Worm (Caenorhabditis elegans) whole organism, L4 larva: ENCODE data around the gene col-181.
A peak's percentile ranks its signal among the peaks of the same experiment; 100 is the strongest.

ENCODE experiments used
- Y48G9A.11 ChIP-seq: fragments of 200-800 bp; sonication (Bioruptor generic); IDR thresholded peaks from 2 replicates; pipeline ENCODE4 v1.3.6; 2022; ENCODE audit warnings: missing genetic modification reagents, missing genetic modification characterization, missing compliant biosample characterization
- ZK546.5 ChIP-seq, 2 experiments: sonication (generic microtip); optimal IDR thresholded peaks; 2 replicates each; lab custom pipeline; 2017; ENCODE audit warnings: missing biosample characterization in 2 of 2, missing genetic modification characterization in 2 of 2
- aha-1 ChIP-seq: fragments of 150-350 bp; peaks from one replicate; lab custom pipeline; 2014; ENCODE audit warnings: missing biosample characterization, missing genetic modification characterization
- attf-4 ChIP-seq: sonication (generic microtip); optimal IDR thresholded peaks from 3 replicates; lab custom pipeline; 2017; ENCODE audit warnings: missing biosample characterization, missing genetic modification characterization
- cey-2 ChIP-seq: sonication (generic microtip); optimal IDR thresholded peaks from 3 replicates; lab custom pipeline; 2017; ENCODE audit warnings: missing genetic modification characterization, mild to moderate bottlenecking, missing compliant biosample characterization, antibody characterized with exemption, borderline replicate concordance; ENCODE audit not compliant: insufficient read depth
- daf-16 ChIP-seq, 3 experiments: sonication (generic microtip); optimal IDR thresholded peaks; 2 replicates each; lab custom pipeline; 2016 to 2017; ENCODE audit warnings: missing genetic modification characterization in 3 of 3, missing genetic modification reagents in 3 of 3, mild to moderate bottlenecking in 2 of 3, missing compliant biosample characterization in 2 of 3, missing biosample characterization in 1 of 3, moderate library complexity in 1 of 3
- dmd-6 ChIP-seq: fragments of 200-800 bp; sonication (Bioruptor generic); IDR thresholded peaks from 2 replicates; pipeline ENCODE4 v1.3.6; 2022; ENCODE audit warnings: missing genetic modification reagents, missing genetic modification characterization, missing compliant biosample characterization
- dve-1 ChIP-seq: sonication (generic microtip); optimal IDR thresholded peaks from 2 replicates; lab custom pipeline; 2017; ENCODE audit warnings: antibody characterized with exemption, mild to moderate bottlenecking, missing genetic modification characterization, missing compliant biosample characterization; ENCODE audit not compliant: insufficient read depth
- hlh-11 ChIP-seq: fragments of 200-800 bp; sonication (Bioruptor generic); optimal IDR thresholded peaks from 2 replicates; lab custom pipeline; 2018; ENCODE audit warnings: mild to moderate bottlenecking, missing genetic modification characterization, missing compliant biosample characterization
- hlh-30 ChIP-seq: sonication (generic microtip); optimal IDR thresholded peaks from 2 replicates; lab custom pipeline; 2017; ENCODE audit warnings: antibody characterized with exemption, mild to moderate bottlenecking, missing genetic modification characterization, missing compliant biosample characterization; ENCODE audit not compliant: insufficient read depth
- madf-9 ChIP-seq: fragments of 200-800 bp; sonication (Bioruptor generic); conservative IDR thresholded peaks from 2 replicates; pipeline ENCODE4 v1.3.6; 2022; ENCODE audit warnings: missing genetic modification reagents, missing genetic modification characterization, missing compliant biosample characterization
- mep-1 ChIP-seq: fragments of 150-350 bp; sonication (generic microtip); optimal IDR thresholded peaks from 3 replicates; lab custom pipeline; 2014; ENCODE audit warnings: missing biosample characterization, missing genetic modification characterization
- mes-2 ChIP-seq: sonication (generic microtip); optimal IDR thresholded peaks from 2 replicates; lab custom pipeline; 2016; ENCODE audit warnings: missing genotype, mild to moderate bottlenecking, missing genetic modification characterization, missing compliant biosample characterization; ENCODE audit not compliant: poor library complexity, severe bottlenecking
- mxl-2 ChIP-seq: fragments of 200-800 bp; sonication (Bioruptor generic); conservative IDR thresholded peaks from 2 replicates; pipeline ENCODE4 v1.3.6; 2022; ENCODE audit warnings: missing genetic modification reagents, missing genetic modification characterization, missing compliant biosample characterization
- nhr-11 ChIP-seq: fragments of 150-350 bp; optimal IDR thresholded peaks from 2 replicates; lab custom pipeline; 2014; ENCODE audit warnings: missing biosample characterization, missing genetic modification characterization
- nhr-28 ChIP-seq: fragments of 150-350 bp; optimal IDR thresholded peaks from 2 replicates; lab custom pipeline; 2014; ENCODE audit warnings: missing biosample characterization, missing genetic modification characterization
- nhr-42 ChIP-seq: fragments of 200-800 bp; sonication (Bioruptor generic); IDR thresholded peaks from 2 replicates; pipeline ENCODE4 v1.3.6; 2022; ENCODE audit warnings: missing genetic modification characterization, missing compliant biosample characterization
- nhr-76 ChIP-seq: fragments of 150-350 bp; optimal IDR thresholded peaks from 2 replicates; lab custom pipeline; 2014; ENCODE audit warnings: missing biosample characterization, missing genetic modification characterization
- pha-4 ChIP-seq, 2 experiments: fragments of 150-350 bp in 1 of 2; fragments of 200-800 bp in 1 of 2; sonication (Bioruptor generic) in 1 of 2; IDR thresholded peaks in 1 of 2; optimal IDR thresholded peaks in 1 of 2; 2 replicates each; pipeline versions ENCODE4 v1.3.6 to Lab custom; 2014 to 2022; ENCODE audit warnings: missing genetic modification characterization in 2 of 2, missing genetic modification reagents in 2 of 2, missing biosample characterization in 1 of 2, missing compliant biosample characterization in 1 of 2
- pqm-1 ChIP-seq: sonication (generic microtip); optimal IDR thresholded peaks from 2 replicates; lab custom pipeline; 2017; ENCODE audit warnings: missing biosample characterization, missing genetic modification characterization
- snpc-1.2 ChIP-seq: fragments of 200-800 bp; sonication (Bioruptor generic); IDR thresholded peaks from 2 replicates; pipeline ENCODE4 v1.3.6; 2022; ENCODE audit warnings: missing genetic modification reagents, missing genetic modification characterization, missing compliant biosample characterization
- spr-1 ChIP-seq: sonication (generic microtip); optimal IDR thresholded peaks from 2 replicates; lab custom pipeline; 2016; ENCODE audit warnings: mild to moderate bottlenecking, missing genetic modification characterization, missing compliant biosample characterization
- tra-1 ChIP-seq: fragments of 200-800 bp; sonication (Bioruptor generic); IDR thresholded peaks from 2 replicates; pipeline ENCODE4 v1.3.6; 2022; ENCODE audit warnings: missing genetic modification reagents, missing genetic modification characterization, missing compliant biosample characterization
- unc-130 ChIP-seq: sonication (generic microtip); optimal IDR thresholded peaks from 2 replicates; lab custom pipeline; 2016; ENCODE audit warnings: missing genetic modification reagents, missing genetic modification characterization, missing compliant biosample characterization
- unc-62 ChIP-seq, 3 experiments: fragments of 150-350 bp in 1 of 3; sonication (generic microtip); optimal IDR thresholded peaks in 2 of 3; peaks in 1 of 3; 1 replicate in 1 of 3; 2 replicates in 2 of 3; lab custom pipeline; 2014 to 2017; ENCODE audit warnings: missing biosample characterization in 3 of 3, missing genetic modification characterization in 3 of 3, missing genetic modification reagents in 3 of 3, missing genotype in 1 of 3
- zip-11 ChIP-seq: fragments of 200-800 bp; sonication (Bioruptor generic); IDR thresholded peaks from 2 replicates; pipeline ENCODE4 v1.3.6; 2022; ENCODE audit warnings: missing genetic modification characterization, missing compliant biosample characterization

Gene col-181

DNA sequence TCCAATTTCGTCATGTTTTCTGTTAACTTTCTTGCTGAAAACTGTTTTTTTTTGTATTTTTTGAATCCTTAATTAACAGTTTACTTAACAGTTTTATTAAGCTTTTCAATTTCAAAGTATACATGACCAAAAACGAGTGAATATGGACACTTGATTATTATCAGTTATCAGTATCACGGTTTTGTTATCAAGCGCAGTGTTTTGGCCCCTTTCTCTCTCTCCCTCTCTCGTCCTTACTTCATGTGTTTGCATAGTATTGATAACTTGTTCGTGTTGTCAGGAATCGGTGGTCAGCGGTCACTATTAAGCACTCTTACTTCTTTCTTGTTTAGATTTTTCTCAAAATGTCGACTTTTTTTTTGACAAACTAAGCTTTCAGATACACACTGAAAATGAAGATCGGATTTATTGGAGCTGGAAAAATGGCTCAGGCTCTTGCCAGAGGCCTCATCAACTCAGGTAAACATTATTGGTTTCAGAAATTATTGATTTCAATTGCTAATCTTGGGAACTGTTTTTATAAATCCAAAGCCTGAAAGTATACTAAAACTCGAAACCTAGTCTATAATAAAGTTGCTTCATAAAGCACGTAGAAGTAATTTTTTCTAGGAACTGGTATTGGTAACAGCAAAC, 41.8 kb downstream of the col-181 start, which contains the start of gene pycr-1:
Gene pycr-1, plus strand, starts transcription at position 380 of the 633 bp plus-strand sequence.
- peak; percentile 14 for TF ChIP-seq dve-1 (tag; lab: Kevin White, UChicago)
- TF ChIP-seq snpc-1.2 (GFP tag; lab: Robert Waterston, UW), result no peak
- TF ChIP-seq aha-1, result peak; percentile 62
- TF ChIP-seq pqm-1, result peak; percentile 77
- TF ChIP-seq zip-11 (GFP tag; lab: Robert Waterston, UW), result no peak
- no peak for TF ChIP-seq daf-16 (GFP tag; optimal IDR thresholded peaks at IDR 0.05; lab: Kevin White, UChicago)
- TF ChIP-seq daf-16 (tag; optimal IDR thresholded peaks at IDR 0.05; lab: Kevin White, UChicago), result peak; percentile 90
- peak; percentile 39 for TF ChIP-seq dmd-6 (GFP tag; lab: Robert Waterston, UW)
- peak; percentile 65 for TF ChIP-seq nhr-28
- TF ChIP-seq mxl-2, result no peak
- peak; percentile 49 for TF ChIP-seq hlh-11 (tag; lab: Kevin White, UChicago)
- TF ChIP-seq hlh-30 (tag; lab: Kevin White, UChicago), result peak; percentile 24
- TF ChIP-seq unc-130, result no peak
- no peak for TF ChIP-seq nhr-42 (GFP tag; lab: Robert Waterston, UW)
- TF ChIP-seq attf-4, result no peak
- no peak for TF ChIP-seq cey-2 (tag; lab: Kevin White, UChicago)

- TF ChIP-seq madf-9 (GFP tag; lab: Robert Waterston, UW) (no peak), nhr-76 (tag; lab: Kevin White, UChicago) (no peak), nhr-11 (tag; lab: Kevin White, UChicago) (peak; percentile 4), tra-1 (no peak)
These were observed 45.0 kb downstream of the col-181 start, which contains the start of gene znf-474 for ce11 chrX:12149638-12150137. Gene znf-474, plus strand, starts transcription at chrX:12149924.

DNA sequence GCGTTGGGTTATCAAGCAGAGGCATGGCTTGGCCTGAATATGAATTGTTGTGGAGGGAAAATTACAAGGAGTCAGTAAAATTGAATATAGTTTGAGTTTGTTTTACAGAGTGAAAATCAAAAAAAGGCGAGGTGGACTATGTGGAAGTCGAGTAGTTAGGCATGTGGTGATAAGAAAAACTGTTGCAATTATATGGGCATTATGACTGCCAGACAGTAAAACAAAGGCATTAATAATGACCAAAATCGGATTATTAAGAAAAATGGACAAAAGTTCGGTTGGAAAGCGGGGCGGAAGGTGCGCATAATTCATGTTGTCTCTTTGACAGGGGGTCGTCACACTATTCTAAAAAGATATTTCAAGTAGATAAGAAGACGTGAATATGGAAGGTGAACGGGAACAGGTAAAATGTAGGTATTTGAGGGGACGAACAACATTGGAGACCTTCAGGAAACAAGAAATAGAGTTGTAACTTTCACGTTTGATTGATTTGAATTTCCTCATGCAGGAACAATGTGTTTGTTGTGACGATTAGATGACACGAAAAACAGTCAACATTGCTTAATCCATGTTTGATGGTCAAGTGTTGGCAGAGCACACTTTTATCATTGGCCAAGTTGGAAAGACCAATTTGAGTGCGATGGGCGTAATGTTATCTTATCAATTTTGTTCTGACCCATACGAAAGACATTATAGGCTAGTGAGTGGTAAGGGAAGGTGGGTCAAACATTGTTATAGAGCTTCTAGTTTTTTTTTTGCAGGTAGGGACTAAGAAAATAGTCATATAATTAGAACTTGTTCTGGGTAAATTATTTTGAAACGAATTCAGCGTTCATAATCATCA, 49.5 kb downstream of the col-181 start, which contains the start of gene mfsd-11:
Gene mfsd-11, minus strand, starts transcription at position 51 of the 844 bp plus-strand sequence.
- no peak for TF ChIP-seq pha-4 (GFP tag; IDR thresholded peaks at IDR 0.05; lab: Robert Waterston, UW)
- no peak for TF ChIP-seq pha-4 (tag; optimal IDR thresholded peaks at IDR 0.05; lab: Kevin White, UChicago)
- no peak for TF ChIP-seq ZK546.5 (tag; optimal IDR thresholded peaks at IDR 0.05; lab: Kevin White, UChicago)
- peak; percentile 43 for TF ChIP-seq pqm-1
- no peak for TF ChIP-seq Y48G9A.11 (GFP tag; lab: Robert Waterston, UW)
- no peak for TF ChIP-seq daf-16 (GFP tag; optimal IDR thresholded peaks at IDR 0.05; lab: Kevin White, UChicago)
- TF ChIP-seq daf-16 (tag; optimal IDR thresholded peaks at IDR 0.05; lab: Kevin White, UChicago), result peak; percentile 43
- 0 out of 2 replicates have a peak, but pooled peaks have one; percentile 10 for TF ChIP-seq dmd-6 (GFP tag; lab: Robert Waterston, UW)
- TF ChIP-seq mes-2, result no peak
- peak; percentile 13 for TF ChIP-seq nhr-28
- TF ChIP-seq mep-1 (tag; lab: Kevin White, UChicago), result no peak
- peak in 1 of 2 experiments; percentile 65 for TF ChIP-seq unc-62 (GFP tag; optimal IDR thresholded peaks at IDR 0.05 in 1 of 2; lab: Kevin White, UChicago)
- TF ChIP-seq unc-62 (tag; optimal IDR thresholded peaks at IDR 0.05; lab: Kevin White, UChicago), result no peak
- TF ChIP-seq spr-1, result no peak
